Fruit fly (Drosophila melanogaster) whole organism, embryonic: ENCODE data around the gene Tpr2.

Source experiments
- Asciz ChIP-seq: fragments of 200-800 bp; sonication (Bioruptor generic); optimal IDR thresholded peaks from 2 replicates; lab custom pipeline; 2017; ENCODE audit warnings: missing biosample characterization, mild to moderate bottlenecking, missing genetic modification characterization, missing genetic modification reagents
- Atf3 ChIP-seq: fragments of 200-800 bp; sonication (Bioruptor generic); optimal IDR thresholded peaks from 3 replicates; lab custom pipeline; 2016; ENCODE audit warnings: missing biosample characterization, missing genetic modification characterization
- CG10959 ChIP-seq: fragments of 200-800 bp; sonication (Bioruptor generic); IDR thresholded peaks from 2 replicates; pipeline ENCODE4 v1.3.6; 2022; ENCODE audit warnings: missing biosample characterization, missing genetic modification characterization
- CG11085 ChIP-seq: fragments of 200-800 bp; sonication (Bioruptor generic); IDR thresholded peaks from 2 replicates; pipeline ENCODE4 v1.3.6; 2022; ENCODE audit warnings: missing biosample characterization, missing genetic modification characterization
- CG11398 ChIP-seq: fragments of 200-800 bp; sonication (Bioruptor generic); optimal IDR thresholded peaks from 2 replicates; lab custom pipeline; 2016; ENCODE audit warnings: missing biosample characterization, missing genetic modification characterization
- CG11456 ChIP-seq: fragments of 200-800 bp; sonication (Bioruptor generic); IDR thresholded peaks from 3 replicates; pipeline ENCODE4 v1.3.6; 2022; ENCODE audit warnings: missing biosample characterization, missing genetic modification characterization
- CG18262 ChIP-seq: fragments of 200-800 bp; optimal IDR thresholded peaks from 3 replicates; lab custom pipeline; 2019; ENCODE audit warnings: missing biosample characterization, mild to moderate bottlenecking, missing genetic modification characterization, moderate library complexity
- CG2116 ChIP-seq: fragments of 200-800 bp; sonication (Bioruptor generic); optimal IDR thresholded peaks from 3 replicates; lab custom pipeline; 2018; ENCODE audit warnings: missing biosample characterization, mild to moderate bottlenecking, missing genetic modification characterization
- CG30020 ChIP-seq: fragments of 200-800 bp; optimal IDR thresholded peaks from 2 replicates; lab custom pipeline; 2019; ENCODE audit warnings: missing biosample characterization, mild to moderate bottlenecking, missing genetic modification characterization, moderate library complexity
- CG3163 ChIP-seq: fragments of 200-800 bp; sonication (Bioruptor generic); optimal IDR thresholded peaks from 3 replicates; lab custom pipeline; 2016; ENCODE audit warnings: missing biosample characterization, missing genetic modification characterization
- CG34422 ChIP-seq: fragments of 200-800 bp; sonication (Bioruptor generic); IDR thresholded peaks from 3 replicates; pipeline ENCODE4 v1.3.6; 2022; ENCODE audit warnings: missing biosample characterization, missing genetic modification characterization
- CG4328 ChIP-seq: fragments of 200-800 bp; sonication (Bioruptor generic); optimal IDR thresholded peaks from 3 replicates; lab custom pipeline; 2017; ENCODE audit warnings: missing biosample characterization, missing genetic modification reagents, missing genetic modification characterization
- CG4404 ChIP-seq: fragments of 200-800 bp; sonication (Bioruptor generic); IDR thresholded peaks from 2 replicates; pipeline ENCODE4 v1.3.6; 2022; ENCODE audit warnings: missing biosample characterization, missing genetic modification characterization
- CG6654 ChIP-seq: fragments of 200-800 bp; sonication (Bioruptor generic); optimal IDR thresholded peaks from 2 replicates; lab custom pipeline; 2017; ENCODE audit warnings: missing biosample characterization, mild to moderate bottlenecking, missing genetic modification characterization
- CG6854 ChIP-seq: fragments of 200-800 bp; sonication (Bioruptor generic); optimal IDR thresholded peaks from 3 replicates; lab custom pipeline; 2017; ENCODE audit warnings: missing biosample characterization, mild to moderate bottlenecking, missing genetic modification characterization
- CG8388 ChIP-seq: fragments of 200-800 bp; sonication (Bioruptor generic); optimal IDR thresholded peaks from 2 replicates; lab custom pipeline; 2019; ENCODE audit warnings: missing biosample characterization, mild to moderate bottlenecking, missing genetic modification characterization, moderate library complexity
- CG8944 ChIP-seq: fragments of 200-800 bp; sonication (Bioruptor generic); optimal IDR thresholded peaks from 3 replicates; lab custom pipeline; 2016; ENCODE audit warnings: missing biosample characterization, missing genetic modification characterization
- CG9727 ChIP-seq: fragments of 200-800 bp; sonication (Bioruptor generic); optimal IDR thresholded peaks from 3 replicates; lab custom pipeline; 2017; ENCODE audit warnings: missing biosample characterization, mild to moderate bottlenecking, missing genetic modification characterization
- CTCF ChIP-seq: fragments of 200-800 bp; sonication (Bioruptor generic); optimal IDR thresholded peaks from 2 replicates; lab custom pipeline; 2017; ENCODE audit warnings: missing biosample characterization, mild to moderate bottlenecking, missing genetic modification characterization, moderate library complexity
- Dfd ChIP-seq, 2 experiments: fragments of >200 bp; optimal IDR thresholded peaks; 2 replicates each; lab custom pipeline; 2017; ENCODE audit warnings: missing biosample characterization in 2 of 2, missing genetic modification characterization in 2 of 2
- Dip2 ChIP-seq: fragments of 200-800 bp; sonication (Bioruptor generic); IDR thresholded peaks from 2 replicates; pipeline ENCODE4 v1.3.6; 2022; ENCODE audit warnings: missing biosample characterization, missing genetic modification characterization
- Dp ChIP-seq: fragments of 200-800 bp; sonication (Bioruptor generic); optimal IDR thresholded peaks from 2 replicates; lab custom pipeline; 2018; ENCODE audit warnings: missing biosample characterization, mild to moderate bottlenecking, missing genetic modification characterization, moderate library complexity
- Dref ChIP-seq: fragments of 200-800 bp; sonication (Bioruptor generic); IDR thresholded peaks from 2 replicates; pipeline ENCODE4 v1.3.6; 2022; ENCODE audit warnings: missing biosample characterization, missing genetic modification characterization
- Elba2 ChIP-seq: fragments of 200-800 bp; sonication (Bioruptor generic); optimal IDR thresholded peaks from 3 replicates; lab custom pipeline; 2016; ENCODE audit warnings: missing biosample characterization, missing genetic modification characterization
- Ets65A ChIP-seq: fragments of 200-800 bp; sonication (Bioruptor generic); peaks from one replicate; lab custom pipeline; 2016; ENCODE audit warnings: missing biosample characterization, missing genetic modification characterization
- Hmr ChIP-seq: fragments of 200-800 bp; sonication (Bioruptor generic); optimal IDR thresholded peaks from 3 replicates; lab custom pipeline; 2017; ENCODE audit warnings: mild to moderate bottlenecking, missing biosample characterization, missing genetic modification reagents, missing genetic modification characterization
- Max ChIP-seq: fragments of 200-800 bp; sonication (Bioruptor generic); optimal IDR thresholded peaks from 2 replicates; lab custom pipeline; 2016; ENCODE audit warnings: missing biosample characterization, mild to moderate bottlenecking, missing genetic modification characterization
- Mrtf ChIP-seq: fragments of 200-800 bp; sonication (Bioruptor generic); IDR thresholded peaks from 3 replicates; pipeline ENCODE4 v1.3.6; 2022; ENCODE audit warnings: missing biosample characterization, missing genetic modification characterization
- NFAT ChIP-seq: fragments of 200-800 bp; sonication (Bioruptor generic); IDR thresholded peaks from 2 replicates; pipeline ENCODE4 v1.3.6; 2022; ENCODE audit warnings: missing biosample characterization, missing genetic modification characterization
- Nf-YA ChIP-seq: fragments of 200-800 bp; sonication (Bioruptor generic); IDR thresholded peaks from 2 replicates; pipeline ENCODE4 v1.3.6; 2022; ENCODE audit warnings: missing biosample characterization, missing genetic modification characterization
- Nf-YC ChIP-seq: fragments of 200-800 bp; optimal IDR thresholded peaks from 3 replicates; lab custom pipeline; 2019; ENCODE audit warnings: missing biosample characterization, mild to moderate bottlenecking, missing genetic modification characterization, moderate library complexity
- ap ChIP-seq: fragments of 200-800 bp; sonication (Bioruptor generic); IDR thresholded peaks from 2 replicates; pipeline ENCODE4 v1.3.6; 2022; ENCODE audit warnings: missing biosample characterization, missing genetic modification characterization
- bigmax ChIP-seq: fragments of 200-800 bp; sonication (Bioruptor generic); optimal IDR thresholded peaks from 2 replicates; lab custom pipeline; 2018; ENCODE audit warnings: missing biosample characterization, mild to moderate bottlenecking, missing genetic modification characterization
- cg ChIP-seq: fragments of 200-800 bp; sonication (Bioruptor generic); optimal IDR thresholded peaks from 3 replicates; lab custom pipeline; 2019; ENCODE audit warnings: missing biosample characterization, mild to moderate bottlenecking, missing genetic modification characterization, moderate library complexity
- chif ChIP-seq, 2 experiments: fragments of 200-800 bp; sonication (Bioruptor generic); optimal IDR thresholded peaks; 3 replicates each; lab custom pipeline; 2016; ENCODE audit warnings: missing biosample characterization in 2 of 2, missing genetic modification characterization in 2 of 2
- chinmo ChIP-seq: fragments of 200-800 bp; sonication (Bioruptor generic); IDR thresholded peaks from 4 replicates; pipeline ENCODE4 v1.3.6; 2022; ENCODE audit warnings: missing biosample characterization, missing genetic modification characterization; ENCODE audit not compliant: partially characterized antibody
- disco-r ChIP-seq: fragments of 200-800 bp; sonication (Bioruptor generic); optimal IDR thresholded peaks from 2 replicates; lab custom pipeline; 2016; ENCODE audit warnings: missing biosample characterization, missing genetic modification characterization
- dmrt99B ChIP-seq: fragments of 200-800 bp; sonication (Bioruptor generic); optimal IDR thresholded peaks from 2 replicates; lab custom pipeline; 2018; ENCODE audit warnings: missing biosample characterization, mild to moderate bottlenecking, missing genetic modification characterization, moderate library complexity
- en ChIP-seq: fragments of 200-800 bp; sonication (Bioruptor generic); optimal IDR thresholded peaks from 2 replicates; lab custom pipeline; 2016; ENCODE audit warnings: missing biosample characterization, missing genetic modification characterization
- gsb ChIP-seq: fragments of 200-800 bp; sonication (Bioruptor generic); IDR thresholded peaks from 2 replicates; pipeline ENCODE4 v1.3.6; 2022; ENCODE audit warnings: missing biosample characterization, missing genetic modification characterization
- ind ChIP-seq: fragments of 200-800 bp; sonication (Bioruptor generic); optimal IDR thresholded peaks from 3 replicates; lab custom pipeline; 2016; ENCODE audit warnings: missing biosample characterization, missing genetic modification characterization
- klu ChIP-seq: fragments of 200-800 bp; sonication (Bioruptor generic); IDR thresholded peaks from 2 replicates; pipeline ENCODE4 v1.3.6; 2022; ENCODE audit warnings: missing biosample characterization, missing genetic modification characterization
- lilli ChIP-seq: fragments of 200-800 bp; sonication (Bioruptor generic); optimal IDR thresholded peaks from 3 replicates; lab custom pipeline; 2016; ENCODE audit warnings: missing biosample characterization, missing genetic modification characterization
- mld ChIP-seq: fragments of 200-800 bp; sonication (Bioruptor generic); IDR thresholded peaks from 3 replicates; pipeline ENCODE4 v1.3.6; 2022; ENCODE audit warnings: missing biosample characterization, missing genetic modification characterization; ENCODE audit not compliant: partially characterized antibody
- nerfin-2 ChIP-seq: fragments of 200-800 bp; sonication (Bioruptor generic); IDR thresholded peaks from 2 replicates; pipeline ENCODE4 v1.3.6; 2022; ENCODE audit warnings: missing biosample characterization, missing genetic modification characterization; ENCODE audit not compliant: partially characterized antibody
- onecut ChIP-seq: fragments of 200-800 bp; sonication (Bioruptor generic); IDR thresholded peaks from 2 replicates; pipeline ENCODE4 v1.3.6; 2022; ENCODE audit warnings: missing biosample characterization, missing genetic modification characterization
- pb ChIP-seq: fragments of 200-800 bp; sonication (Bioruptor generic); optimal IDR thresholded peaks from 3 replicates; lab custom pipeline; 2016; ENCODE audit warnings: missing biosample characterization, missing genetic modification characterization
- pfk ChIP-seq: fragments of 200-800 bp; sonication (Bioruptor generic); optimal IDR thresholded peaks from 2 replicates; lab custom pipeline; 2018; ENCODE audit warnings: missing biosample characterization, mild to moderate bottlenecking, missing genetic modification characterization, moderate library complexity
- pho ChIP-seq: fragments of 200-800 bp; sonication (Bioruptor generic); optimal IDR thresholded peaks from 2 replicates; lab custom pipeline; 2016; ENCODE audit warnings: missing biosample characterization, missing genetic modification characterization
- row ChIP-seq: fragments of 200-800 bp; sonication (Bioruptor generic); IDR thresholded peaks from 3 replicates; pipeline ENCODE4 v1.3.6; 2022; ENCODE audit warnings: missing biosample characterization, missing genetic modification characterization
- scrt ChIP-seq: fragments of 200-800 bp; sonication (Bioruptor generic); optimal IDR thresholded peaks from 2 replicates; lab custom pipeline; 2018; ENCODE audit warnings: missing biosample characterization, mild to moderate bottlenecking, missing genetic modification characterization, moderate library complexity
- sug ChIP-seq: fragments of 200-800 bp; optimal IDR thresholded peaks from 2 replicates; lab custom pipeline; 2019; ENCODE audit warnings: missing biosample characterization, mild to moderate bottlenecking, missing genetic modification characterization, moderate library complexity
- trem ChIP-seq: fragments of 200-800 bp; optimal IDR thresholded peaks from 3 replicates; lab custom pipeline; 2019; ENCODE audit warnings: missing biosample characterization, mild to moderate bottlenecking, missing genetic modification characterization, moderate library complexity
- zfh1 ChIP-seq: fragments of 200-800 bp; sonication (Bioruptor generic); IDR thresholded peaks from 3 replicates; pipeline ENCODE4 v1.3.6; 2022; ENCODE audit warnings: missing biosample characterization, missing genetic modification characterization

Tpr2 gene

DNA sequence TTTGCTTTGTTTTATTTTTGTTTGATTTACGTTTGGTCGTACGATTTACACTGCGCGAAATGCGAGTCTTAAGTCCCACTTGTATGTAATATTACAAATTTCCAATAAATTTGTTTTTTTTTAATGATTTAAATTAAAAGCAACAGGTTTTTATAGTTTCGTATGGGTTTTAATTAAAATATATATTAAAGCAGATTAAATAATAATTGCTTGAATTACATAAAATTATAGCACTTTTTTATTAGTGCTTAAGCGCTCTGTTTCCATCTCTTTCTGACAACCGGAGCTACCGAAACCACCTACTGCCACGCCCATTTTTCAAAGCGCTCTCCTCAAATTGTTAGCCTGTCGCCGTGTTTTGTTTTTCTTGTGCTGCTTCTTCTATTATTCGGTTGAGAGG, 50.4 kb downstream of the Tpr2 start (continued):
- TF ChIP-seq CG6654 (GFP tag; lab: Kevin White, UChicago), result no peak
- no peak for TF ChIP-seq Dp (GFP tag; lab: Kevin White, UChicago)
- TF ChIP-seq pb (GFP tag; lab: Kevin White, UChicago), result no peak
- no peak for TF ChIP-seq CG4404 (GFP tag; lab: Robert Waterston, UW)
- TF ChIP-seq cg (GFP tag; lab: Kevin White, UChicago), result no peak
- TF ChIP-seq mld, result no peak
- TF ChIP-seq NFAT (GFP tag; lab: Robert Waterston, UW), result no peak
- TF ChIP-seq en (GFP tag; lab: Kevin White, UChicago), result no peak
- no peak for TF ChIP-seq CG11085 (GFP tag; lab: Robert Waterston, UW)
- TF ChIP-seq chif (GFP tag; optimal IDR thresholded peaks at IDR 0.05; lab: Kevin White, UChicago), result no peak
- no peak for TF ChIP-seq CG2116 (GFP tag; lab: Kevin White, UChicago)
- TF ChIP-seq CG3163, result no peak
- TF ChIP-seq lilli (GFP tag; lab: Kevin White, UChicago), result peak; percentile 16
- TF ChIP-seq Nf-YC, result no peak
- TF ChIP-seq nerfin-2 (GFP tag; lab: Robert Waterston, UW), result no peak
- TF ChIP-seq scrt (GFP tag; lab: Kevin White, UChicago), result no peak
- TF ChIP-seq sug (tag; lab: Kevin White, UChicago), result no peak
- TF ChIP-seq Dref (GFP tag; lab: Robert Waterston, UW), result no peak
- no peak for TF ChIP-seq CG30020 (tag; lab: Kevin White, UChicago)
- no peak for TF ChIP-seq CG10959 (GFP tag; lab: Robert Waterston, UW)
- no peak for TF ChIP-seq CG34422 (GFP tag; lab: Robert Waterston, UW)
- no peak for TF ChIP-seq CG8944 (GFP tag; lab: Kevin White, UChicago)
- no peak for TF ChIP-seq pfk (GFP tag; lab: Kevin White, UChicago)
- no peak for TF ChIP-seq CG8388 (GFP tag; lab: Kevin White, UChicago)
- no peak for TF ChIP-seq bigmax
- TF ChIP-seq Ets65A (GFP tag; lab: Kevin White, UChicago), result no peak
- no peak for TF ChIP-seq Atf3 (GFP tag; lab: Kevin White, UChicago)
- no peak for TF ChIP-seq CG11398 (GFP tag; lab: Kevin White, UChicago)
- no peak for TF ChIP-seq onecut (GFP tag; lab: Robert Waterston, UW)
- TF ChIP-seq disco-r, result no peak
- TF ChIP-seq Asciz (GFP tag; lab: Kevin White, UChicago), result no peak
- TF ChIP-seq CG18262, result no peak
- peak; percentile 42 for TF ChIP-seq CG6854 (GFP tag; lab: Kevin White, UChicago)
- no peak for TF ChIP-seq trem (tag; lab: Kevin White, UChicago)
- peak; percentile 32; the same call in 1 of the 3 replicates for TF ChIP-seq Mrtf (GFP tag; lab: Robert Waterston, UW)
- no peak for TF ChIP-seq CG4328 (GFP tag; lab: Kevin White, UChicago)
- TF ChIP-seq Max (GFP tag; lab: Kevin White, UChicago), result no peak
- no peak for TF ChIP-seq gsb
- TF ChIP-seq ind (GFP tag; lab: Kevin White, UChicago), result no peak
- no peak for TF ChIP-seq chinmo (GFP tag; lab: Robert Waterston, UW)
- peak; percentile 46 for TF ChIP-seq Hmr (GFP tag; lab: Kevin White, UChicago)
- peak; percentile 40 for TF ChIP-seq CG9727 (GFP tag; lab: Kevin White, UChicago)
- TF ChIP-seq dmrt99B, result peak; percentile 31
- TF ChIP-seq klu, result no peak
- no peak for TF ChIP-seq CG11456
- no peak for TF ChIP-seq Dip2
- TF ChIP-seq CTCF (GFP tag; lab: Kevin White, UChicago), result no peak
- TF ChIP-seq row, result peak; percentile 63
- TF ChIP-seq ap, result no peak
- TF ChIP-seq Elba2 (GFP tag; lab: Kevin White, UChicago), result no peak
- TF ChIP-seq zfh1 (GFP tag; lab: Robert Waterston, UW), result no peak
- TF ChIP-seq Dfd (GFP tag; optimal IDR thresholded peaks at IDR 0.05; lab: Kevin White, UChicago), result no peak
- no peak for TF ChIP-seq Nf-YA (GFP tag; lab: Robert Waterston, UW)
- TF ChIP-seq pho, result no peak
